Fruit fly (Drosophila melanogaster): ENCODE results near the gene swm.
A peak's percentile ranks its signal among the peaks of the same experiment; 100 is the strongest.

Gene swm

DNA sequence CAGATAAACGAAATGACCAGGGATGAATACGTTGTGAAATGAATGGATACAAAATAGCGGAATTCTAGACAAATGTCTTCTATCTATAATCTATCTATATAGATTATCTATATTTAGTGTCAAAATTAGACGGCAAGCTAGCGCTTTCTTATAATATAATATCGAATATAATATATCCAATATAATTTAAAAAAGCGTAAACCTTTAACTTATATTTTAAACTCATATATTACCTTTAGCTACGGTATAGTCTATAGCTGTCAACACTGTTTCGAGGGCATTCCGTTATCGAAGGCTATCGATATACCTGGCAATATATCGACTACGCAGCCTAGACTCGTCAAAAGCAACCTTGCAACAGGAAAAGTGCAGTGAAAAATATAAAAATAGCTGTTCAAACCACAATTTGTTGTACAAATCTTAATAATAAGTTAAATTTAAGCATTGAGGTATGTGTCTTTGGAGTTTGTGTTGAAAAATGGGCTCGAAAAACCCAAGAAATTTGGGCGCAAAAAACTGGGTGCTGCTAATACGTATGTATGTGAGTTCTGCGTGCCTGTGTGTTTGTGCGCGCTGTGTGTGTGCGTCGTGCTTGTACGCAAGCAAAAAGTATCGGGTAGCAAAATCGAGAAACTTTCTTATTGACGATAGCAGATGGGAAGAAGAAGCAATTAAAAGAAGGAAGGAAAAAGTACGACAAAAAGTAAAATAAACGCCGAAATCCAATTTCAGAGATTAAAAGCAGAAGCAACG lies at the start of gene swm, which contains the start of gene Ctu2 (continued):
- peak; percentile 29; the same call in 1 of the 2 replicates for TF ChIP-seq wdn (GFP tag; IDR thresholded peaks at IDR 0.05)
- TF ChIP-seq CG1603 (tag; optimal IDR thresholded peaks at IDR 0.05): peak; percentile 5
- TF ChIP-seq CG7839 (tag; optimal IDR thresholded peaks at IDR 0.05): peak; percentile 77
- peak in 1 of 3 experiments; percentile 73 for TF ChIP-seq lola (GFP tag; optimal IDR thresholded peaks at IDR 0.05)
- peak; percentile 64 for TF ChIP-seq CG15601 (tag; optimal IDR thresholded peaks at IDR 0.05)
- TF ChIP-seq CG7745 (tag; optimal IDR thresholded peaks at IDR 0.05): no peak
- TF ChIP-seq fru (optimal IDR thresholded peaks at IDR 0.05): no peak
- TF ChIP-seq Asciz (GFP tag; optimal IDR thresholded peaks at IDR 0.05): no peak
- peak; percentile 60 for TF ChIP-seq CG12299 (tag; optimal IDR thresholded peaks at IDR 0.05)
- TF ChIP-seq CG17912 (GFP tag; optimal IDR thresholded peaks at IDR 0.05): no peak
- peak; percentile 72 for TF ChIP-seq CG9215 (GFP tag; IDR thresholded peaks at IDR 0.05)
- TF ChIP-seq CG7963 (GFP tag; IDR thresholded peaks at IDR 0.05; ENCODE audit: partially characterized antibody): peak; percentile 36; the same call in 1 of the 3 replicates
- TF ChIP-seq Blimp-1 (GFP tag; optimal IDR thresholded peaks at IDR 0.05): no peak
- peak; percentile 68 for TF ChIP-seq Hr3 (GFP tag; optimal IDR thresholded peaks at IDR 0.05)
- TF ChIP-seq Nf-YC (tag; optimal IDR thresholded peaks at IDR 0.05): peak; percentile 77
- no peak for TF ChIP-seq CG10274 (GFP tag; optimal IDR thresholded peaks at IDR 0.05)
- no peak for TF ChIP-seq CG10959 (GFP tag; IDR thresholded peaks at IDR 0.05)
- peak; percentile 88 for TF ChIP-seq B-H2 (GFP tag; optimal IDR thresholded peaks at IDR 0.05)
- no peak for TF ChIP-seq CG18764 (GFP tag; optimal IDR thresholded peaks at IDR 0.05)
- peak; percentile 85 for TF ChIP-seq sug (tag; optimal IDR thresholded peaks at IDR 0.05)
- TF ChIP-seq CG18011 (GFP tag; optimal IDR thresholded peaks at IDR 0.05): peak; percentile 21
- no peak for TF ChIP-seq sr (GFP tag; IDR thresholded peaks at IDR 0.05)
- peak; percentile 39; the same call in 1 of the 3 replicates for TF ChIP-seq CG34422 (GFP tag; IDR thresholded peaks at IDR 0.05)
- no peak for TF ChIP-seq usp (GFP tag; optimal IDR thresholded peaks at IDR 0.05)
- no peak for TF ChIP-seq Dad (GFP tag; optimal IDR thresholded peaks at IDR 0.05)
- no peak for TF ChIP-seq cas (GFP tag; IDR thresholded peaks at IDR 0.05)
- TF ChIP-seq CG8281 (tag; optimal IDR thresholded peaks at IDR 0.05): peak; percentile 84
- TF ChIP-seq vnd (GFP tag; IDR thresholded peaks at IDR 0.05; ENCODE audit: partially characterized antibody): peak; percentile 62; the same call in 1 of the 3 replicates
- peak; percentile 54 for TF ChIP-seq Chrac-16 (GFP tag; optimal IDR thresholded peaks at IDR 0.05)
- TF ChIP-seq esg (GFP tag; conservative IDR thresholded peaks at IDR 0.05): peak; percentile 31; the same call in 1 of the 2 replicates
- TF ChIP-seq Camta (GFP tag; optimal IDR thresholded peaks at IDR 0.05): no peak
- 0 out of 3 replicates have a peak, but pooled peaks have one; percentile 36 for TF ChIP-seq CG7357 (GFP tag; IDR thresholded peaks at IDR 0.05)
- peak; percentile 65 for TF ChIP-seq dmrt11E (tag; optimal IDR thresholded peaks at IDR 0.05)
- no peak for TF ChIP-seq shn (GFP tag; optimal IDR thresholded peaks at IDR 0.05)
- TF ChIP-seq CG9609 (GFP tag; optimal IDR thresholded peaks at IDR 0.05): no peak
- no peak for TF ChIP-seq CG13894 (tag; optimal IDR thresholded peaks at IDR 0.05)
- no peak for TF ChIP-seq yki (optimal IDR thresholded peaks at IDR 0.05)
- no peak for TF ChIP-seq org-1 (GFP tag; optimal IDR thresholded peaks at IDR 0.05)
- no peak for TF ChIP-seq pho (GFP tag; optimal IDR thresholded peaks at IDR 0.05)
- no peak for TF ChIP-seq zfh1 (GFP tag; IDR thresholded peaks at IDR 0.05)
- TF ChIP-seq chn (GFP tag; optimal IDR thresholded peaks at IDR 0.05): no peak
- TF ChIP-seq bowl (GFP tag; IDR thresholded peaks at IDR 0.05): no peak
- TF ChIP-seq Oli (tag; optimal IDR thresholded peaks at IDR 0.05): no peak
- TF ChIP-seq CG8944 (GFP tag; optimal IDR thresholded peaks at IDR 0.05): no peak
- TF ChIP-seq ap (GFP tag; IDR thresholded peaks at IDR 0.05): no peak
- peak; percentile 51 for TF ChIP-seq lmd (GFP tag; IDR thresholded peaks at IDR 0.05)
- TF ChIP-seq HLH54F (GFP tag; optimal IDR thresholded peaks at IDR 0.05): peak; percentile 0
- peak; percentile 37 for TF ChIP-seq oc (tag; optimal IDR thresholded peaks at IDR 0.05)
- TF ChIP-seq CG3847 (GFP tag; IDR thresholded peaks at IDR 0.05): peak; percentile 66
- TF ChIP-seq Med (GFP tag): peak; percentile 68

Data from whole organism, embryonic.